Worm (Caenorhabditis elegans): ENCODE data around the gene C52G5.3.

Gene C52G5.3

DNA sequence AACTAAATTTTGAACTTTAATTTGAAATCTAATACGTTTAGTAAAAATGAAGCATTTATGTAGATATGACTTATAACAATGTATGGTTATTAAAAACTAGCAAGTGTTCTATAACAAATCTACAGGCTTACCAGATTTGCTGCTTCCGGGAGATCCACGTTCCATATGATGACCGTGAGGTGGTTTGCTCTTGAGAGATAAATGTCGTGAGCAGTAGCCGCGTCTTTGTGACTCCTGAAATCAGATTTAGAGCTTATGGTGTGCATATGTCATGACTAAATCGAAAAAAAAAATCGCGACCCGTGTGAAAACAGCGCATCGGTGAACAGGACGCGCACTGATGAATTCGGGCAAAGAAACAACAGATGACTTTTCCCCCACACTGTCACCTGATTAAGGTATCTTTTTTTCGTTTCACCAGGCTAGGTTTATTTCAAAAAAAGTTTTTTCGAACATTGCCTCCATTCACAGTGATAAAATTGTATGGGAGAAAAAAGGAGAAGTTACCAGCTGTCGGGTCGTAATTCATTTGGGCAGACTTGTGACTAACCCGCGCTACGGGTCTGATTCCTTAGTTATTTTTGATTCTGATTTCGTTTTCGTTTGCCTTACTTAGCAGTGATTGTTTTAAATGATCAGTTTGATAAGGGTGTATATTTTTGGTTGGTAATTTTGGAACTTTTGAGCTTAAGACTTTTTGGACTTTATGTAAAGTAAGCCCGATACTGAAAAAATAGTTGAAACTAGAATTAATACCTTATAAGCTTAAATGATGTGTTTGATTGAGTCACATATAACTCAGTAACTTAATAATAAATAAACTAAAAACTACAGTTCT is 37.6 kb downstream of the C52G5.3 start, which contains the start of gene nhr-27 (continued):
- TF ChIP-seq nhr-90 (tag; optimal IDR thresholded peaks at IDR 0.05; ENCODE audit: poor library complexity), result no peak
- TF ChIP-seq aly-2 (tag; optimal IDR thresholded peaks at IDR 0.05), result no peak
- no peak for TF ChIP-seq jun-1 (tag; optimal IDR thresholded peaks at IDR 0.05)
- TF ChIP-seq zag-1 (tag; optimal IDR thresholded peaks at IDR 0.05), result no peak
- peak; percentile 81 for TF ChIP-seq blmp-1 (tag; optimal IDR thresholded peaks at IDR 0.05)
- no peak for TF ChIP-seq lin-39 (tag; optimal IDR thresholded peaks at IDR 0.05)
- TF ChIP-seq unc-98 (GFP tag; IDR thresholded peaks at IDR 0.05), result no peak
- no peak for TF ChIP-seq pax-3 (tag; optimal IDR thresholded peaks at IDR 0.05)
- TF ChIP-seq mep-1 (tag; optimal IDR thresholded peaks at IDR 0.05), result no peak
- no peak for TF ChIP-seq unc-30 (tag; optimal IDR thresholded peaks at IDR 0.05)
- TF ChIP-seq F16B12.6 (tag; optimal IDR thresholded peaks at IDR 0.05), result no peak
- TF ChIP-seq C34B4.2 (tag; optimal IDR thresholded peaks at IDR 0.05), result no peak
- TF ChIP-seq elt-2 (tag; optimal IDR thresholded peaks at IDR 0.05), result no peak
- no peak for TF ChIP-seq efl-1 (optimal IDR thresholded peaks at IDR 0.05)
- TF ChIP-seq efl-1 (GFP tag; optimal IDR thresholded peaks at IDR 0.05 in 1 of 2), result peak in 1 of 2 experiments; percentile 65
- TF ChIP-seq aha-1 (tag; optimal IDR thresholded peaks at IDR 0.05), result no peak
- TF ChIP-seq snu-23 (GFP tag; optimal IDR thresholded peaks at IDR 0.05), result no peak
- TF ChIP-seq dpl-1 (GFP tag; optimal IDR thresholded peaks at IDR 0.05), result peak in 1 of 3 experiments; percentile 5
- TF ChIP-seq pag-3 (tag; optimal IDR thresholded peaks at IDR 0.05; ENCODE audit: borderline replicate concordance, insufficient read depth), result no peak
- no peak for TF ChIP-seq C04F5.9 (tag; optimal IDR thresholded peaks at IDR 0.05)
- TF ChIP-seq fkh-8 (tag; optimal IDR thresholded peaks at IDR 0.05), result no peak
- TF ChIP-seq sup-37 (GFP tag; optimal IDR thresholded peaks at IDR 0.05), result no peak
- TF ChIP-seq nhr-71 (tag; optimal IDR thresholded peaks at IDR 0.05), result no peak

DNA sequence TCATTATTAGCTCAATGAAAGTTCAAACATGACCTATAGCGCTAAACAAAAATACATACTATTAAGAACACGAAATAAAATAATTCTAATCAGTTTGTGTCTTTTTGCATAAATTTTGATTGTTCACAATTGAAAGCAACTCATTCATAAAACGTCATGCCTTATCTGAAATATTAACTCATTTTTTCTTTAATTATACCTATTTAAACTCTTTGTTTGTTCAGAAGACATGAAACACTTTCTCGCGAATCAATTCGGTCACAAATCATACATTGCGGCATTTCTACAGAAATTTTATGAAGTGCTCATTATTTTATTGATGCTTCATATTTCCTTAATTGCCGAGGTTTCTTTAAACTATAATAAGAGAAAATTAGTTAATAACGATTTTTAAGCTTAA is 39.0 kb downstream of the C52G5.3 start:
- peak; percentile 27 for TF ChIP-seq elt-2 (tag; optimal IDR thresholded peaks at IDR 0.05)
- TF ChIP-seq nhr-76 (tag; optimal IDR thresholded peaks at IDR 0.05), result no peak

DNA sequence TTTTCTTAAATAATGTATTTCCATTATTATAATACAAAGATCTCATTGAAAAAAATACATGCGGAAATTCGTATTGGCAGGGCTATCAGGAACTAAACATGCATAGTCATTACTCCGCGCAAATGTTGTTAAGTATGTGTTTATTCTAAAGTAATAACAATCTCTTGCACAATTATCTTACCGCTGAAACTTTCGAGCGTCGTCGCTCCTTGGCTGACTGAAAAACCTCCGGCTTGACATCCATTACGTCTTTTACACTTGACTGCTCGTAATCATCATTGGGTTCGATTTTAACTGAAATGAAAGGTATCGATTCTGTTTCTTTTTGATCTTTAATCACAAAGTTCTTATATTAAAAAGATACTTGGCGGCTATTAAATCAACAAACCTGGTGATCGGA is 46.1 kb downstream of the C52G5.3 start:
- TF ChIP-seq ces-1 (GFP tag; optimal IDR thresholded peaks at IDR 0.05), result no peak
- TF ChIP-seq aha-1 (tag; optimal IDR thresholded peaks at IDR 0.05), result no peak
- no peak for TF ChIP-seq ztf-11 (tag; optimal IDR thresholded peaks at IDR 0.05)
- no peak for TF ChIP-seq fkh-8 (tag; optimal IDR thresholded peaks at IDR 0.05)
- no peak for TF ChIP-seq blmp-1 (tag; optimal IDR thresholded peaks at IDR 0.05)
- TF ChIP-seq nhr-11 (tag; optimal IDR thresholded peaks at IDR 0.05), result no peak
- no peak for TF ChIP-seq ets-5 (GFP tag; IDR thresholded peaks at IDR 0.05)
- TF ChIP-seq egl-27 (tag; optimal IDR thresholded peaks at IDR 0.05), result no peak

Measured in whole organism, L1 larva.